Worm (Caenorhabditis elegans) whole organism, L2 larva: Measurements from ENCODE around the gene W03B1.5.

Source experiments
- Y55F3AM.14 ChIP-seq: fragments of 200-800 bp; sonication (Bioruptor generic); optimal IDR thresholded peaks from 2 replicates; lab custom pipeline; 2018; ENCODE audit warnings: mild to moderate bottlenecking, missing genetic modification characterization, missing compliant biosample characterization
- aly-2 ChIP-seq: fragments of 150-350 bp; optimal IDR thresholded peaks from 2 replicates; lab custom pipeline; 2014; ENCODE audit warnings: missing biosample characterization, missing genetic modification characterization
- lin-39 ChIP-seq: fragments of 150-350 bp; optimal IDR thresholded peaks from 2 replicates; lab custom pipeline; 2014; ENCODE audit warnings: missing biosample characterization, missing genetic modification reagents, missing genetic modification characterization
- nhr-10 ChIP-seq: sonication (generic microtip); optimal IDR thresholded peaks from 2 replicates; lab custom pipeline; 2017; ENCODE audit warnings: missing biosample characterization, missing genetic modification characterization
- nhr-12 ChIP-seq: fragments of 150-350 bp; optimal IDR thresholded peaks from 2 replicates; lab custom pipeline; 2014; ENCODE audit warnings: missing biosample characterization, missing genetic modification characterization
- peb-1 ChIP-seq: fragments of 150-350 bp; optimal IDR thresholded peaks from 2 replicates; lab custom pipeline; 2014; ENCODE audit warnings: missing biosample characterization, missing genetic modification characterization
- unc-62 ChIP-seq: fragments of 150-350 bp; optimal IDR thresholded peaks from 2 replicates; lab custom pipeline; 2014; ENCODE audit warnings: missing biosample characterization, missing genetic modification reagents, missing genetic modification characterization
- zag-1 ChIP-seq: fragments of 150-350 bp; optimal IDR thresholded peaks from 2 replicates; lab custom pipeline; 2014; ENCODE audit warnings: missing biosample characterization, missing genetic modification characterization

DNA sequence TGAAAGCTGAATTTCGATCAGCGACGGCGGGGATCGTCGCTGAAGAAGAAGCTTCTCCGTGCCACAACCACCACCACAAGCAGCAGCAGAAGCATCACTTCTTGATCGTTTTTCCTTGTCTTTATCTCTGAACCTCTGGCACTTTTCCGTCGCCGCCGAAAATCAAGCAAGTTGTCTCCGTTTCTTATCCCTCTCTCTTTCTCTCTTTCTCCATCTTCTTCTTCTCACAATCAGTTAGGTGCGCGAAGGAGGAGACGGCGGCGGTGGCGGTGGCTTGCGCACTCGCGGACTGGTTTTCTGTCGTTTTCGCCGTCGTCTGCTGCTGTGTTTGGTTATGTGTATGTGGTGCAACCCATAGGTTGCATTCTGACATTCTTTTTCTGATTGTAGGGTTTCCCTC is 50.2 kb downstream of the W03B1.5 start:
- TF ChIP-seq unc-62 (GFP tag; lab: Kevin White, UChicago), result no peak
- no peak for TF ChIP-seq zag-1 (tag; lab: Kevin White, UChicago)
- no peak for TF ChIP-seq peb-1 (tag; lab: Kevin White, UChicago)
- no peak for TF ChIP-seq nhr-10 (tag; lab: Kevin White, UChicago)
- no peak for TF ChIP-seq aly-2 (tag; lab: Kevin White, UChicago)
- no peak for TF ChIP-seq nhr-12 (tag; lab: Kevin White, UChicago)
- peak; percentile 12 for TF ChIP-seq Y55F3AM.14 (GFP tag; lab: Kevin White, UChicago)
- TF ChIP-seq lin-39 (tag; lab: Kevin White, UChicago), result no peak
